Fruit fly (Drosophila melanogaster): ENCODE data around the gene eIF4EHP.

Gene eIF4EHP

dm6 chr3R:24026503-24026902, 82.3 kb downstream of the eIF4EHP start:
- TF ChIP-seq CG8478 (optimal IDR thresholded peaks at IDR 0.05) (no peak), CTCF (optimal IDR thresholded peaks at IDR 0.05) (no peak)

- TF ChIP-seq CG8478 (optimal IDR thresholded peaks at IDR 0.05) (no peak), CTCF (optimal IDR thresholded peaks at IDR 0.05) (no peak)
Measured at dm6 chr3R:24025715-24026467, 82.9 kb downstream of the eIF4EHP start.

dm6 chr3R:24024688-24025087, 84.1 kb downstream of the eIF4EHP start:
- TF ChIP-seq CG8478 (optimal IDR thresholded peaks at IDR 0.05) = no peak
- no peak for TF ChIP-seq CTCF (optimal IDR thresholded peaks at IDR 0.05)

dm6 chr3R:24024123-24024522, 84.6 kb downstream of the eIF4EHP start:
- no peak for TF ChIP-seq CTCF (optimal IDR thresholded peaks at IDR 0.05)
- TF ChIP-seq CG8478 (optimal IDR thresholded peaks at IDR 0.05) = no peak

- TF ChIP-seq CTCF (optimal IDR thresholded peaks at IDR 0.05) (no peak), CG8478 (optimal IDR thresholded peaks at IDR 0.05) (no peak)
Measured at dm6 chr3R:24021895-24022294, 86.9 kb downstream of the eIF4EHP start.

DNA sequence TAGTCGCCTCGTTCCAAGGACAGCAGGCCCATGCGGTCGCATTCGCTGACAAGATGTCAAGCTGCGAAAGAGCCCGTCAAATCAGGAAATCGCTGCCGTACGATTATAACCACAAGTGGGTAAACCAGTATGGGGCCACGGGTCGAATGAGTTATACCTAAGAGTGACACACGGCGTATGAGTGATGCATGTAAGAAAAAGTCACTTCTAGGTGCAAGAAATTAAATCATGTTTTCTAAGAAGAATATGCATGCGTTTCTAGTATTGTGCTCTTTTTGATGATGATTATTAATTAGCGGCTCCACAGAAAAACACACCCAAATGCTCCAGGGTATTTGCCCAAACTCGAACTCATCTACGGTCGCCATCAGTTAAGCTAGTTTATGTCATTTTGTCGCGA, 91.1 kb downstream of the eIF4EHP start:
- TF ChIP-seq CG8478 (optimal IDR thresholded peaks at IDR 0.05) (no peak), CTCF (optimal IDR thresholded peaks at IDR 0.05) (no peak)

DNA sequence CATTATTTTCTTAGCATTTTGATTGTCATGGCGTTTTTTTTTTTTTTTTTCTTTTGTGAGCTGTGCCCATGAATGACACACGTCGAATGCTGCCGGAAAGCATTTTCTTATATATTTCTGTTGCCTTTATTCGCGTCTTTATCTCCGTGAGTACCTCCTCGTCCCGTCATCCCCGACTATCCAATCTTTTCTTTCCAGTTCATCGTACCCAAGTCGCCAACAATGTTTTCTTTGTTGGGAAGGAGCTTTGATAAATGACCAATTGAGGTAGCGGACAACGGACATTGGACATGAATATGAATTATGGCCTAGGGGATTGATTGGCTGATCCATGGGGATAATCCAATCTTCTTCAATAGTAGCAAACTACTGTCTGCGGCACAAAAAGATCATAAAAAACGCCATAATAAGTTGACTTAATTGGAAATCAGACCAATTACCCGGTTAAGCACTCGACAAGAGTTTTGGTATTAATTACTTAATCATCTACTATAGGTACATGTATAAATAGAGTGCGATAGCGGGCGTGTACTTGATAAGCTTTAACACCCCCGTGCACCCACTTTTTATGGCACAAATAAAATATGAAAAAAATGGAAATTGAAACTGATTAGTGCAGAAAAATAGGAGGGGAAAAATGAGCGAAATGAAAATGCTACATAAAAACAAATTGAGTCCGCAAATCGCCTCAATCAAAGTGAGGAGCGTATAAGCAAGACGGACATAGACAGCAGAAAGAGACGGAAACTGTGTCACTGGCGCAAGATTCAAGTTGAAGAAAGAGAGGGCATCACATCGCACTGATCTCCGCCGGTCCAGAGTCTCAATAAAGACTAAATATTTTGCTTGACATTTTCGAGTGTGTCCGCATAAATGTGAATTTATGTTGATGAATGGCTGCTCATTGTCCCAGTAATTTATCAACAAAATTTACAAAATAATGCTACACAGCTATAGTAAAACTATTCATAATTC, 92.5 kb downstream of the eIF4EHP start:
- no peak for TF ChIP-seq CG8478 (optimal IDR thresholded peaks at IDR 0.05)
- TF ChIP-seq CTCF (optimal IDR thresholded peaks at IDR 0.05) = no peak

DNA sequence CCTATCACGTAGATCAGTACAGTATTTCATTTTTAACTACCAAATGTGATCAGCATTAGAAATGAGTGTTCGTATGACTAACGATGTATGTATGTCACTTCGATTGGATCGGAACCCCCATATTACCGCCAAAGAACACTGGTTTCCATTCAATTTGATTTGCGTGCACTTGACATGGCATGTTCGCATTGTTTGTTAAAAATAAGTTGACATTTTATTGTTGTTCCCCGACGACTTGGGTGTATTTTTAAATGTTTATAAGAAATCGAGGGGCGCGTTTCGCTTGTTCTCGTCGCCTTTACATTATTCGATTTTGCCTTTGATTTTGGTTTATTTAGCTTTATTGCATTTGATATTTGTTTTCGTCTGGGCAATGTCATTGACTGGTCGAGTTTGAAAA, 93.3 kb downstream of the eIF4EHP start:
- no peak for TF ChIP-seq CTCF (optimal IDR thresholded peaks at IDR 0.05)
- TF ChIP-seq CG8478 (optimal IDR thresholded peaks at IDR 0.05) = no peak

DNA sequence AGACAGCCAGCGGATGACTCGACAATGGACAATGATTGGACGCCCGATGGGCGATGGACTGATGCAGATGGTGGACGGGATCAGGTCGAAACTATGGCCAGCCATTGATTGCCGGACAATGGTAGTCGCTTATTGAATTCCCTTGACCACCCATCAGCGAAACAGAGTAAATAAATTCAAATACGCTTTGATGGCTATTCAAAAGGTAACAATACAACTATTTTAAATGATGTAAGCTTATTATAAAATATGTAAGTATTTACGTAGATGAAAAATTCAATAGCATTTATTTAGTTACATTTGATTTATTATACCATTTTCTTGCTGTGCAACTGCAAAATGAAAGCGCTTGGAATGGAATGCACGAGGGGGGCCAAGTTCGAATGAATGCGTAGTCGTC, 94.2 kb downstream of the eIF4EHP start:
- TF ChIP-seq CTCF (optimal IDR thresholded peaks at IDR 0.05) (no peak), CG8478 (optimal IDR thresholded peaks at IDR 0.05) (no peak)

Data from S2 (cell line).